Worm (Caenorhabditis elegans): ENCODE results near the gene C09G1.2.

DNA sequence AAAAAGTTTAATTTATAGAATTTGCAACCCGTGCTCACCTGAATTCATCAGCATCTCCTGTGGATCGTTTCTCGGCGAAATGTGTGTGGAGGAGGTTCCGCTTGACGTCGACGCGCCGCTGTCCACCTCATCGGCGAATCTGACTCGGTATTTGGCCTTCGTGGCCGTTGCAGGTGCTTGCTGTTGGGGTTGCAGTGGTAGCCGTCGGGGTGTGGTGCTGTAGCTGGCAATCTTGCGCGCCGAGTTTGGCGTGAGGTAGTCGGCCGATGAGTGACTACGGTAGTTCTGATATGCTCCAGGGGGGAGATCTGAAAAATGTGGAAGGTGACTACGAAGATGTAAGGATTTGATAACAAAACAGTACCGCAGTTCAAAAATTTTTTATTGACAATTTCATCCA lies 10.3 kb upstream of the C09G1.2 start:
- no peak for TF ChIP-seq nhr-237 (tag; optimal IDR thresholded peaks at IDR 0.05)
- TF ChIP-seq unc-39 (tag; optimal IDR thresholded peaks at IDR 0.05) = no peak
- TF ChIP-seq nhr-76 (tag; optimal IDR thresholded peaks at IDR 0.05) = no peak
- TF ChIP-seq nhr-28 (tag; optimal IDR thresholded peaks at IDR 0.05) = no peak
- TF ChIP-seq elt-3 (tag; optimal IDR thresholded peaks at IDR 0.05) = no peak
- TF ChIP-seq hlh-1 (tag; optimal IDR thresholded peaks at IDR 0.05) = no peak
- no peak for TF ChIP-seq snpc-4 (tag; optimal IDR thresholded peaks at IDR 0.05)
- no peak for TF ChIP-seq cnd-1 (tag; optimal IDR thresholded peaks at IDR 0.05)
- no peak for TF ChIP-seq nhr-12 (tag; optimal IDR thresholded peaks at IDR 0.05)
- TF ChIP-seq unc-62 (GFP tag; optimal IDR thresholded peaks at IDR 0.05) = no peak
- TF ChIP-seq zip-8 (tag; optimal IDR thresholded peaks at IDR 0.05) = no peak
- no peak for TF ChIP-seq ces-1 (GFP tag; optimal IDR thresholded peaks at IDR 0.05)

All from whole organism, mixed stage, embryonic.